Fruit fly (Drosophila melanogaster) whole organism, wandering third instar larva: ENCODE results near the gene CG6788.
A peak's percentile ranks its signal among the peaks of the same experiment; 100 is the strongest.

Experiments
- Abd-B ChIP-seq: fragments of >200 bp; optimal IDR thresholded peaks from 2 replicates; lab custom pipeline; 2017; ENCODE audit warnings: missing biosample characterization, missing genetic modification characterization
- CG32264 ChIP-seq: fragments of 200-800 bp; sonication (Bioruptor generic); optimal IDR thresholded peaks from 2 replicates; lab custom pipeline; 2016; ENCODE audit warnings: missing biosample characterization, missing genetic modification characterization
- CG9705 ChIP-seq: fragments of 200-800 bp; sonication (Bioruptor generic); optimal IDR thresholded peaks from 2 replicates; lab custom pipeline; 2018; ENCODE audit warnings: missing biosample characterization, mild to moderate bottlenecking, missing genetic modification characterization
- CrebA ChIP-seq: fragments of 200-800 bp; sonication (Bioruptor generic); optimal IDR thresholded peaks from 2 replicates; lab custom pipeline; 2016; ENCODE audit warnings: missing biosample characterization, mild to moderate bottlenecking, missing genetic modification characterization, borderline replicate concordance
- Dfd ChIP-seq: fragments of >200 bp; optimal IDR thresholded peaks from 2 replicates; lab custom pipeline; 2017; ENCODE audit warnings: missing biosample characterization, missing genetic modification characterization
- Dif ChIP-seq: fragments of 200-275, 200-300 bp; sonication (Bioruptor generic); optimal IDR thresholded peaks from 2 replicates; lab custom pipeline; 2018; ENCODE audit warnings: missing biosample characterization, missing genetic modification characterization; ENCODE audit not compliant: partially characterized antibody
- GATAd ChIP-seq: sonication (Bioruptor generic); optimal IDR thresholded peaks from 2 replicates; lab custom pipeline; 2016; ENCODE audit warnings: missing biosample characterization, missing genetic modification characterization
- HLH106 ChIP-seq: fragments of 200-800 bp; optimal IDR thresholded peaks from 3 replicates; lab custom pipeline; 2019; ENCODE audit warnings: missing biosample characterization, mild to moderate bottlenecking, missing genetic modification characterization, moderate library complexity
- Hnf4 ChIP-seq: fragments of 200-800 bp; sonication (Bioruptor generic); optimal IDR thresholded peaks from 2 replicates; lab custom pipeline; 2016; ENCODE audit warnings: missing biosample characterization, mild to moderate bottlenecking, missing genetic modification characterization
- Hr78 ChIP-seq: fragments of >200 bp; optimal IDR thresholded peaks from 2 replicates; lab custom pipeline; 2017; ENCODE audit warnings: missing biosample characterization, missing genetic modification characterization
- Hr83 ChIP-seq: fragments of 200-300 bp; sonication (Bioruptor generic); optimal IDR thresholded peaks from 2 replicates; lab custom pipeline; 2016; ENCODE audit warnings: missing biosample characterization, mild to moderate bottlenecking, missing genetic modification characterization, moderate library complexity; ENCODE audit not compliant: poor library complexity, severe bottlenecking
- Jra ChIP-seq: sonication (Bioruptor generic); optimal IDR thresholded peaks from 2 replicates; lab custom pipeline; 2016; ENCODE audit warnings: missing biosample characterization, missing genetic modification characterization
- Mio ChIP-seq: sonication (Bioruptor generic); optimal IDR thresholded peaks from 2 replicates; lab custom pipeline; 2016; ENCODE audit warnings: missing biosample characterization, missing genetic modification characterization
- Myc ChIP-seq: fragments of >200 bp; optimal IDR thresholded peaks from 2 replicates; lab custom pipeline; 2017
- N ChIP-seq: fragments of >200 bp; optimal IDR thresholded peaks from 2 replicates; lab custom pipeline; 2018; ENCODE audit warnings: missing biosample characterization, missing external identifiers, missing genetic modification characterization
- OdsH ChIP-seq: fragments of 200-800 bp; sonication (Bioruptor generic); optimal IDR thresholded peaks from 2 replicates; lab custom pipeline; 2016; ENCODE audit warnings: missing biosample characterization, mild to moderate bottlenecking, missing genetic modification characterization
- Rel ChIP-seq, 2 experiments: fragments of 200-800 bp; sonication (Bioruptor generic) in 1 of 2; optimal IDR thresholded peaks; 2 replicates in 1 of 2; 3 replicates in 1 of 2; lab custom pipeline; 2016 to 2019; ENCODE audit warnings: mild to moderate bottlenecking in 2 of 2, missing biosample characterization in 2 of 2, missing genetic modification characterization in 2 of 2, moderate library complexity in 1 of 2
- Sp1 ChIP-seq: fragments of 200-800 bp; sonication (Bioruptor generic); optimal IDR thresholded peaks from 3 replicates; lab custom pipeline; 2019; ENCODE audit warnings: missing biosample characterization, mild to moderate bottlenecking, missing genetic modification characterization, moderate library complexity
- Vsx2 ChIP-seq: fragments of 200-300, 225-300 bp; sonication (Bioruptor generic); optimal IDR thresholded peaks from 2 replicates; lab custom pipeline; 2018; ENCODE audit warnings: missing biosample characterization, missing genetic modification characterization; ENCODE audit not compliant: partially characterized antibody
- br ChIP-seq: fragments of 200-800 bp; sonication (Bioruptor generic); optimal IDR thresholded peaks from 2 replicates; lab custom pipeline; 2016; ENCODE audit warnings: missing biosample characterization, missing genetic modification characterization
- brk ChIP-seq: fragments of 200-800 bp; sonication (Bioruptor generic); optimal IDR thresholded peaks from 2 replicates; lab custom pipeline; 2016; ENCODE audit warnings: missing biosample characterization, mild to moderate bottlenecking, missing genetic modification characterization
- dl ChIP-seq, 2 experiments: fragments of 175-275, 200-275 bp in 1 of 2; fragments of 200-275 bp in 1 of 2; sonication (Bioruptor generic); optimal IDR thresholded peaks; lab custom pipeline; 2018; ENCODE audit warnings: mild to moderate bottlenecking in 2 of 2, missing biosample characterization in 2 of 2, missing genetic modification characterization in 2 of 2, moderate library complexity in 2 of 2; ENCODE audit not compliant: partially characterized antibody in 2 of 2, insufficient read depth in 1 of 2
- dmrt93B ChIP-seq: fragments of 200-800 bp; sonication (Bioruptor generic); optimal IDR thresholded peaks from 2 replicates; lab custom pipeline; 2018; ENCODE audit warnings: missing biosample characterization, mild to moderate bottlenecking, missing genetic modification characterization
- dsf ChIP-seq: sonication (Bioruptor generic); optimal IDR thresholded peaks from 2 replicates; lab custom pipeline; 2016; ENCODE audit warnings: missing biosample characterization, missing genetic modification characterization, borderline replicate concordance
- ey ChIP-seq: fragments of 200-800 bp; sonication (Bioruptor generic); optimal IDR thresholded peaks from 2 replicates; lab custom pipeline; 2016; ENCODE audit warnings: missing biosample characterization, missing genetic modification characterization
- foxo ChIP-seq, 2 experiments: fragments of 200-800 bp; sonication (Bioruptor generic); optimal IDR thresholded peaks; 2 replicates in 1 of 2; 3 replicates in 1 of 2; lab custom pipeline; 2016 to 2017; ENCODE audit warnings: missing biosample characterization in 2 of 2, missing genetic modification characterization in 2 of 2
- fru ChIP-seq: fragments of 200-800 bp; sonication (Bioruptor generic); optimal IDR thresholded peaks from 3 replicates; lab custom pipeline; 2016; ENCODE audit warnings: missing biosample characterization, mild to moderate bottlenecking, missing genetic modification characterization
- h ChIP-seq: fragments of 200-800 bp; sonication (Bioruptor generic); optimal IDR thresholded peaks from 3 replicates; lab custom pipeline; 2016; ENCODE audit warnings: missing biosample characterization, mild to moderate bottlenecking, missing genetic modification characterization
- jim ChIP-seq: fragments of 175-275, 200-325 bp; sonication (Bioruptor generic); optimal IDR thresholded peaks from 2 replicates; lab custom pipeline; 2016; ENCODE audit warnings: missing biosample characterization, mild to moderate bottlenecking, missing genetic modification characterization
- lola ChIP-seq: fragments of >200 bp; optimal IDR thresholded peaks from 2 replicates; lab custom pipeline; 2017; ENCODE audit warnings: missing biosample characterization, missing genetic modification characterization
- pan ChIP-seq: fragments of >200 bp; optimal IDR thresholded peaks from 2 replicates; lab custom pipeline; 2017
- psq ChIP-seq: fragments of 200-800 bp; sonication (Bioruptor generic); optimal IDR thresholded peaks from 3 replicates; lab custom pipeline; 2017; ENCODE audit warnings: missing biosample characterization, mild to moderate bottlenecking, missing genetic modification characterization, moderate library complexity
- rgr ChIP-seq: fragments of 200-800 bp; sonication (Bioruptor generic); optimal IDR thresholded peaks from 3 replicates; lab custom pipeline; 2016; ENCODE audit warnings: missing biosample characterization, mild to moderate bottlenecking, missing genetic modification characterization
- sage ChIP-seq: fragments of 200-800 bp; sonication (Bioruptor generic); optimal IDR thresholded peaks from 2 replicates; lab custom pipeline; 2016; ENCODE audit warnings: missing biosample characterization, mild to moderate bottlenecking, missing genetic modification characterization
- sv ChIP-seq: fragments of 200-800 bp; sonication (Bioruptor generic); optimal IDR thresholded peaks from 3 replicates; lab custom pipeline; 2016; ENCODE audit warnings: missing biosample characterization, missing genetic modification characterization
- tai ChIP-seq: sonication (Bioruptor generic); optimal IDR thresholded peaks from 2 replicates; lab custom pipeline; 2016; ENCODE audit warnings: missing biosample characterization, missing genetic modification characterization
- usp ChIP-seq: fragments of >200 bp; optimal IDR thresholded peaks from 2 replicates; lab custom pipeline; 2017; ENCODE audit warnings: missing biosample characterization, missing genetic modification characterization
- woc ChIP-seq: sonication (Bioruptor generic); optimal IDR thresholded peaks from 2 replicates; lab custom pipeline; 2016; ENCODE audit warnings: missing biosample characterization, mild to moderate bottlenecking, missing genetic modification characterization

The CG6788 gene

dm6 chrX:17880269-17880889 lies 7.6 kb upstream of the CG6788 start:
- peak; percentile 92 for TF ChIP-seq psq (GFP tag; lab: Kevin White, UChicago)
- TF ChIP-seq brk: peak; percentile 80
- no peak for TF ChIP-seq Myc (lab: Kevin White, UChicago)
- no peak for TF ChIP-seq pan (lab: Kevin White, UChicago)
- TF ChIP-seq fru (GFP tag; lab: Kevin White, UChicago): peak; percentile 97
- no peak for TF ChIP-seq Abd-B
- peak in 1 of 2 experiments; percentile 34 for TF ChIP-seq dl (GFP tag; optimal IDR thresholded peaks at IDR 0.05; lab: Kevin White, UChicago; ENCODE audit: insufficient read depth in 1 of 2, partially characterized antibody in 2 of 2)
- TF ChIP-seq tai (GFP tag; lab: Kevin White, UChicago): peak; percentile 93
- TF ChIP-seq Hr78 (GFP tag; lab: Kevin White, UChicago): no peak
- peak; percentile 97 for TF ChIP-seq Hnf4 (GFP tag; lab: Kevin White, UChicago)
- TF ChIP-seq CG32264 (GFP tag; lab: Kevin White, UChicago): peak; percentile 95
- TF ChIP-seq Mio (GFP tag; lab: Kevin White, UChicago): peak; percentile 84
- TF ChIP-seq CG9705 (GFP tag; lab: Kevin White, UChicago): peak; percentile 86
- peak; percentile 92 for TF ChIP-seq woc (GFP tag; lab: Kevin White, UChicago)
- TF ChIP-seq h (GFP tag; lab: Kevin White, UChicago): peak; percentile 96
- TF ChIP-seq sage (GFP tag; lab: Kevin White, UChicago): peak; percentile 57
- TF ChIP-seq Jra (GFP tag; lab: Kevin White, UChicago): peak; percentile 93
- TF ChIP-seq sv: peak; percentile 92
- TF ChIP-seq Rel (GFP tag; optimal IDR thresholded peaks at IDR 0.05; lab: Kevin White, UChicago): peak; percentile 51
- peak; percentile 89 for TF ChIP-seq Rel (tag; optimal IDR thresholded peaks at IDR 0.05; lab: Kevin White, UChicago)
- no peak for TF ChIP-seq Vsx2 (GFP tag; lab: Kevin White, UChicago)
- TF ChIP-seq dsf (GFP tag; lab: Kevin White, UChicago): peak; percentile 80
- peak; percentile 97 for TF ChIP-seq HLH106 (tag; lab: Kevin White, UChicago)
- TF ChIP-seq br (GFP tag; lab: Kevin White, UChicago): peak; percentile 97
- TF ChIP-seq ey (GFP tag; lab: Kevin White, UChicago): peak; percentile 98
- TF ChIP-seq Dfd (GFP tag; lab: Kevin White, UChicago): no peak
- peak; percentile 92 to 98 for TF ChIP-seq foxo (GFP tag; optimal IDR thresholded peaks at IDR 0.05; lab: Kevin White, UChicago)
- peak; percentile 89 for TF ChIP-seq dmrt93B (GFP tag; lab: Kevin White, UChicago)
- peak; percentile 97 for TF ChIP-seq rgr (GFP tag; lab: Kevin White, UChicago)
- TF ChIP-seq Hr83 (GFP tag; lab: Kevin White, UChicago): peak; percentile 74
- peak; percentile 84 for TF ChIP-seq GATAd (GFP tag; lab: Kevin White, UChicago)
- TF ChIP-seq jim (GFP tag; lab: Kevin White, UChicago): peak; percentile 50
- TF ChIP-seq Sp1 (GFP tag; lab: Kevin White, UChicago): peak; percentile 96
- TF ChIP-seq usp (GFP tag; lab: Kevin White, UChicago): no peak
- TF ChIP-seq OdsH: peak; percentile 96
- TF ChIP-seq N (GFP tag; lab: Kevin White, UChicago): no peak
- TF ChIP-seq CrebA (GFP tag; lab: Kevin White, UChicago): peak; percentile 83
- no peak for TF ChIP-seq Dif (GFP tag; lab: Kevin White, UChicago)
- TF ChIP-seq lola (GFP tag; lab: Kevin White, UChicago): no peak
